Worm (Caenorhabditis elegans): ENCODE results near the gene Y51A2B.9.
A peak's percentile ranks its signal among the peaks of the same experiment; 100 is the strongest.

The Y51A2B.9 gene

ce11 chrV:18412351-18412750 is 16.8 kb upstream of the Y51A2B.9 start (continued):
- TF ChIP-seq atf-7 (tag; optimal IDR thresholded peaks at IDR 0.05) (no peak), Y53F4B.3 (GFP tag; IDR thresholded peaks at IDR 0.05) (no peak; the same call in 1 of the 2 replicates), rpc-1 (optimal IDR thresholded peaks at IDR 0.05) (peak; percentile 82), rpc-1 (tag; optimal IDR thresholded peaks at IDR 0.05) (peak; percentile 94), sea-2 (GFP tag; IDR thresholded peaks at IDR 0.05) (no peak), ZK185.1 (tag; optimal IDR thresholded peaks at IDR 0.05; ENCODE audit: poor library complexity, severe bottlenecking) (no peak), ceh-58 (GFP tag; IDR thresholded peaks at IDR 0.05) (no peak), ztf-26 (tag; optimal IDR thresholded peaks at IDR 0.05) (no peak), ceh-40 (GFP tag; IDR thresholded peaks at IDR 0.05) (no peak), nhr-27 (tag; optimal IDR thresholded peaks at IDR 0.05) (no peak), ztf-28 (GFP tag; IDR thresholded peaks at IDR 0.05) (no peak), mes-4 (tag; optimal IDR thresholded peaks at IDR 0.05) (no peak), let-526 (GFP tag; IDR thresholded peaks at IDR 0.05) (no peak), B0261.1 (tag; optimal IDR thresholded peaks at IDR 0.05) (peak; percentile 85), ztf-3 (GFP tag; optimal IDR thresholded peaks at IDR 0.05) (no peak), ceh-79 (tag; optimal IDR thresholded peaks at IDR 0.05) (no peak), Y79H2A.3 (GFP tag; conservative IDR thresholded peaks at IDR 0.05) (no peak; the same call in 1 of the 2 replicates), F57C9.4 (tag; optimal IDR thresholded peaks at IDR 0.05) (no peak), nhr-90 (tag; optimal IDR thresholded peaks at IDR 0.05) (peak; percentile 52), akir-1 (GFP tag; optimal IDR thresholded peaks at IDR 0.05) (no peak), lsy-27 (tag; optimal IDR thresholded peaks at IDR 0.05; ENCODE audit: borderline replicate concordance, insufficient read depth) (no peak), F10E7.11 (tag; optimal IDR thresholded peaks at IDR 0.05) (no peak), cebp-1 (GFP tag; IDR thresholded peaks at IDR 0.05) (no peak), cebp-1 (tag; optimal IDR thresholded peaks at IDR 0.05) (peak; percentile 47), lin-40 (tag; optimal IDR thresholded peaks at IDR 0.05) (no peak), mxl-1 (tag; optimal IDR thresholded peaks at IDR 0.05) (peak; percentile 70), aptf-2 (GFP tag; conservative IDR thresholded peaks at IDR 0.05) (no peak), F37B4.10 (GFP tag; IDR thresholded peaks at IDR 0.05) (no peak), egl-18 (GFP tag; IDR thresholded peaks at IDR 0.05) (no peak), cebp-2 (GFP tag; IDR thresholded peaks at IDR 0.05) (no peak), F57A8.1 (GFP tag; optimal IDR thresholded peaks at IDR 0.05) (no peak), B0336.3 (GFP tag; IDR thresholded peaks at IDR 0.05) (no peak), nfya-2 (GFP tag; IDR thresholded peaks at IDR 0.05) (no peak), xnd-1 (tag; optimal IDR thresholded peaks at IDR 0.05) (no peak), chd-7 (tag; optimal IDR thresholded peaks at IDR 0.05) (no peak), ama-1 (optimal IDR thresholded peaks at IDR 0.05) (no peak), ama-1 (GFP tag; optimal IDR thresholded peaks at IDR 0.05) (peak in 1 of 2 experiments; percentile 31), ztf-6 (GFP tag; IDR thresholded peaks at IDR 0.05) (no peak), nhr-179 (tag; optimal IDR thresholded peaks at IDR 0.05) (no peak), madf-3 (GFP tag; IDR thresholded peaks at IDR 0.05) (no peak), ceh-100 (GFP tag; IDR thresholded peaks at IDR 0.05) (no peak), tbp1 (GFP tag; optimal IDR thresholded peaks at IDR 0.05) (peak; percentile 92), F33H1.4 (GFP tag; IDR thresholded peaks at IDR 0.05) (no peak), K12H6.12 (tag; optimal IDR thresholded peaks at IDR 0.05) (no peak), T26A5.8 (tag; optimal IDR thresholded peaks at IDR 0.05) (peak; percentile 25), snpc-1.3 (tag; optimal IDR thresholded peaks at IDR 0.05; ENCODE audit: insufficient read depth) (peak; percentile 79), ets-4 (GFP tag; optimal IDR thresholded peaks at IDR 0.05) (no peak), attf-3 (GFP tag; conservative IDR thresholded peaks at IDR 0.05) (0 out of 2 replicates have a peak, but pooled peaks have one; percentile 20), egl-44 (GFP tag; IDR thresholded peaks at IDR 0.05) (no peak), sptf-2 (GFP tag; optimal IDR thresholded peaks at IDR 0.05) (no peak), Y95B8A.8 (GFP tag; IDR thresholded peaks at IDR 0.05) (no peak)

Data from whole organism, young adult.